Fruit fly (Drosophila melanogaster) whole organism, prepupa: ENCODE measurements around the gene tna.

Experiments
- Blimp-1 ChIP-seq: fragments of 200-800 bp; sonication (Bioruptor generic); optimal IDR thresholded peaks from 3 replicates; lab custom pipeline; 2017; ENCODE audit warnings: missing biosample characterization, missing genetic modification characterization, mild to moderate bottlenecking, moderate library complexity, missing genetic modification reagents
- CG10631 ChIP-seq: fragments of 200-800 bp; sonication (Bioruptor generic); optimal IDR thresholded peaks from 2 replicates; lab custom pipeline; 2016; ENCODE audit warnings: missing biosample characterization, missing genetic modification characterization
- CG11294 ChIP-seq: fragments of 200-800 bp; sonication (Bioruptor generic); IDR thresholded peaks from 2 replicates; pipeline ENCODE4 v1.3.6; 2022; ENCODE audit warnings: missing biosample characterization, missing genetic modification characterization
- CG11762 ChIP-seq: fragments of 200-800 bp; sonication (Bioruptor generic); optimal IDR thresholded peaks from 3 replicates; lab custom pipeline; 2016; ENCODE audit warnings: missing biosample characterization, missing genetic modification characterization; ENCODE audit not compliant: insufficient read depth
- CG15336 ChIP-seq: fragments of 200-800 bp; sonication (Bioruptor generic); IDR thresholded peaks from 2 replicates; pipeline ENCODE4 v1.3.6; 2022; ENCODE audit warnings: missing biosample characterization, missing genetic modification characterization
- CG1621 ChIP-seq: fragments of 200-800 bp; sonication (Bioruptor generic); optimal IDR thresholded peaks from 3 replicates; lab custom pipeline; 2018; ENCODE audit warnings: missing biosample characterization, mild to moderate bottlenecking, missing genetic modification characterization
- CG3032 ChIP-seq: fragments of 200-800 bp; optimal IDR thresholded peaks from 2 replicates; lab custom pipeline; 2019; ENCODE audit warnings: missing biosample characterization, mild to moderate bottlenecking, missing genetic modification characterization, moderate library complexity
- CG31627 ChIP-seq: fragments of 200-800 bp; sonication (Bioruptor generic); optimal IDR thresholded peaks from 3 replicates; lab custom pipeline; 2016; ENCODE audit warnings: missing biosample characterization, missing genetic modification characterization
- CG32006 ChIP-seq: fragments of 200-800 bp; sonication (Bioruptor generic); optimal IDR thresholded peaks from 3 replicates; lab custom pipeline; 2017; ENCODE audit warnings: missing biosample characterization, mild to moderate bottlenecking, missing genetic modification characterization
- CG34406 ChIP-seq: fragments of 200-800 bp; sonication (Bioruptor generic); optimal IDR thresholded peaks from 3 replicates; lab custom pipeline; 2016; ENCODE audit warnings: missing biosample characterization, missing genetic modification characterization
- CG3919 ChIP-seq: fragments of 200-800 bp; sonication (Bioruptor generic); optimal IDR thresholded peaks from 3 replicates; lab custom pipeline; 2016; ENCODE audit warnings: missing biosample characterization, missing genetic modification characterization
- CG6163 ChIP-seq: fragments of 200-800 bp; sonication (Bioruptor generic); IDR thresholded peaks from 3 replicates; pipeline ENCODE4 v1.3.6; 2022; ENCODE audit warnings: missing biosample characterization, missing genetic modification characterization
- CG6276 ChIP-seq: fragments of 200-800 bp; sonication (Bioruptor generic); optimal IDR thresholded peaks from 2 replicates; lab custom pipeline; 2017; ENCODE audit warnings: missing biosample characterization, mild to moderate bottlenecking, missing genetic modification characterization
- CG6792 ChIP-seq: fragments of 200-800 bp; sonication (Bioruptor generic); optimal IDR thresholded peaks from 3 replicates; lab custom pipeline; 2016; ENCODE audit warnings: missing biosample characterization, missing genetic modification characterization
- CG6808 ChIP-seq: fragments of 200-800 bp; sonication (Bioruptor generic); optimal IDR thresholded peaks from 3 replicates; lab custom pipeline; 2017; ENCODE audit warnings: missing biosample characterization, missing genetic modification characterization, mild to moderate bottlenecking, moderate library complexity, missing genetic modification reagents
- CG6854 ChIP-seq: fragments of 200-800 bp; sonication (Bioruptor generic); optimal IDR thresholded peaks from 2 replicates; lab custom pipeline; 2017; ENCODE audit warnings: missing biosample characterization, mild to moderate bottlenecking, missing genetic modification characterization
- CG8119 ChIP-seq: fragments of 200-800 bp; sonication (Bioruptor generic); IDR thresholded peaks from 3 replicates; pipeline ENCODE4 v1.3.6; 2022; ENCODE audit warnings: missing biosample characterization, missing genetic modification characterization
- CG8632 ChIP-seq: fragments of 200-800 bp; sonication (Bioruptor generic); optimal IDR thresholded peaks from 3 replicates; lab custom pipeline; 2016; ENCODE audit warnings: missing biosample characterization, missing genetic modification characterization
- Eip78C ChIP-seq: fragments of 200-800 bp; sonication (Bioruptor generic); peaks from one replicate; lab custom pipeline; 2016; ENCODE audit warnings: missing biosample characterization, missing genetic modification characterization
- Eip93F ChIP-seq: fragments of 200-800 bp; sonication (Bioruptor generic); optimal IDR thresholded peaks from 2 replicates; lab custom pipeline; 2016; ENCODE audit warnings: missing biosample characterization, mild to moderate bottlenecking, missing genetic modification characterization
- Ets21C ChIP-seq: fragments of 200-800 bp; sonication (Bioruptor generic); optimal IDR thresholded peaks from 3 replicates; lab custom pipeline; 2016; ENCODE audit warnings: missing biosample characterization, missing genetic modification characterization
- Hr38 ChIP-seq: sonication (Bioruptor generic); optimal IDR thresholded peaks from 2 replicates; lab custom pipeline; 2016; ENCODE audit warnings: missing biosample characterization, missing genetic modification characterization
- Hr39 ChIP-seq: fragments of 200-800 bp; sonication (Bioruptor generic); optimal IDR thresholded peaks from 2 replicates; lab custom pipeline; 2016; ENCODE audit warnings: missing biosample characterization, missing genetic modification characterization
- Hr4 ChIP-seq: fragments of 200-800 bp; sonication (Bioruptor generic); optimal IDR thresholded peaks from 3 replicates; lab custom pipeline; 2016; ENCODE audit warnings: missing biosample characterization, missing genetic modification characterization
- Lpt ChIP-seq: fragments of 200-800 bp; sonication (Bioruptor generic); optimal IDR thresholded peaks from 3 replicates; lab custom pipeline; 2016; ENCODE audit warnings: missing biosample characterization, missing genetic modification characterization
- Smox ChIP-seq: fragments of 200-800 bp; sonication (Bioruptor generic); optimal IDR thresholded peaks from 3 replicates; lab custom pipeline; 2016; ENCODE audit warnings: missing biosample characterization, missing genetic modification characterization
- Sox102F ChIP-seq: fragments of 200-800 bp; sonication (Bioruptor generic); optimal IDR thresholded peaks from 2 replicates; lab custom pipeline; 2016; ENCODE audit warnings: missing biosample characterization, mild to moderate bottlenecking, missing genetic modification characterization
- Sox14 ChIP-seq: fragments of 200-800 bp; sonication (Bioruptor generic); optimal IDR thresholded peaks from 3 replicates; lab custom pipeline; 2016; ENCODE audit warnings: missing biosample characterization, missing genetic modification characterization
- Sox15 ChIP-seq: fragments of 200-800 bp; sonication (Bioruptor generic); optimal IDR thresholded peaks from 3 replicates; lab custom pipeline; 2016; ENCODE audit warnings: missing biosample characterization, missing genetic modification characterization
- dac ChIP-seq: fragments of 200-800 bp; sonication (Bioruptor generic); optimal IDR thresholded peaks from 2 replicates; lab custom pipeline; 2017; ENCODE audit warnings: missing biosample characterization, mild to moderate bottlenecking, missing genetic modification characterization
- dsx ChIP-seq: fragments of 200-800 bp; optimal IDR thresholded peaks from 3 replicates; lab custom pipeline; 2019; ENCODE audit warnings: missing biosample characterization, mild to moderate bottlenecking, missing genetic modification characterization, moderate library complexity; ENCODE audit not compliant: poor library complexity, severe bottlenecking
- eg ChIP-seq: fragments of 200-800 bp; sonication (Bioruptor generic); IDR thresholded peaks from 3 replicates; pipeline ENCODE4 v1.3.6; 2022; ENCODE audit warnings: missing biosample characterization, missing genetic modification characterization
- esn ChIP-seq: fragments of 200-800 bp; sonication (Bioruptor generic); optimal IDR thresholded peaks from 2 replicates; lab custom pipeline; 2016; ENCODE audit warnings: missing biosample characterization, mild to moderate bottlenecking, missing genetic modification characterization, moderate library complexity
- fd59A ChIP-seq: fragments of 200-800 bp; sonication (Bioruptor generic); optimal IDR thresholded peaks from 2 replicates; lab custom pipeline; 2017; ENCODE audit warnings: missing biosample characterization, mild to moderate bottlenecking, missing genetic modification characterization, missing genetic modification reagents
- fd85E ChIP-seq: fragments of 200-800 bp; sonication (Bioruptor generic); optimal IDR thresholded peaks from 3 replicates; lab custom pipeline; 2016; ENCODE audit warnings: missing biosample characterization, missing genetic modification characterization
- fkh ChIP-seq: fragments of 200-800 bp; sonication (Bioruptor generic); optimal IDR thresholded peaks from 3 replicates; lab custom pipeline; 2017; ENCODE audit warnings: missing biosample characterization, mild to moderate bottlenecking, missing genetic modification characterization, moderate library complexity
- net ChIP-seq: fragments of 200-800 bp; sonication (Bioruptor generic); optimal IDR thresholded peaks from 3 replicates; lab custom pipeline; 2016; ENCODE audit warnings: missing biosample characterization, missing genetic modification characterization
- pdm3 ChIP-seq: fragments of 200-800 bp; sonication (Bioruptor generic); optimal IDR thresholded peaks from 3 replicates; lab custom pipeline; 2016; ENCODE audit warnings: missing biosample characterization, missing genetic modification characterization
- salr ChIP-seq, 2 experiments: fragments of 200-800 bp; sonication (Bioruptor generic); optimal IDR thresholded peaks; 3 replicates each; lab custom pipeline; 2016 to 2018; ENCODE audit warnings: missing biosample characterization in 2 of 2, missing genetic modification characterization in 2 of 2, mild to moderate bottlenecking in 1 of 2
- spab ChIP-seq: fragments of 200-800 bp; sonication (Bioruptor generic); optimal IDR thresholded peaks from 2 replicates; lab custom pipeline; 2017; ENCODE audit warnings: missing biosample characterization, mild to moderate bottlenecking, missing genetic modification characterization, missing genetic modification reagents
- ss ChIP-seq, 2 experiments: fragments of 200-800 bp; sonication (Bioruptor generic); optimal IDR thresholded peaks; 2 replicates in 1 of 2; 3 replicates in 1 of 2; lab custom pipeline; 2017 to 2018; ENCODE audit warnings: mild to moderate bottlenecking in 2 of 2, missing biosample characterization in 2 of 2, missing genetic modification characterization in 2 of 2, moderate library complexity in 1 of 2
- svp ChIP-seq: fragments of 200-800 bp; sonication (Bioruptor generic); peaks from one replicate; lab custom pipeline; 2016; ENCODE audit warnings: missing biosample characterization, missing genetic modification characterization
- topi ChIP-seq: fragments of 200-800 bp; sonication (Bioruptor generic); optimal IDR thresholded peaks from 3 replicates; lab custom pipeline; 2016; ENCODE audit warnings: missing biosample characterization, missing genetic modification characterization

The tna gene

DNA sequence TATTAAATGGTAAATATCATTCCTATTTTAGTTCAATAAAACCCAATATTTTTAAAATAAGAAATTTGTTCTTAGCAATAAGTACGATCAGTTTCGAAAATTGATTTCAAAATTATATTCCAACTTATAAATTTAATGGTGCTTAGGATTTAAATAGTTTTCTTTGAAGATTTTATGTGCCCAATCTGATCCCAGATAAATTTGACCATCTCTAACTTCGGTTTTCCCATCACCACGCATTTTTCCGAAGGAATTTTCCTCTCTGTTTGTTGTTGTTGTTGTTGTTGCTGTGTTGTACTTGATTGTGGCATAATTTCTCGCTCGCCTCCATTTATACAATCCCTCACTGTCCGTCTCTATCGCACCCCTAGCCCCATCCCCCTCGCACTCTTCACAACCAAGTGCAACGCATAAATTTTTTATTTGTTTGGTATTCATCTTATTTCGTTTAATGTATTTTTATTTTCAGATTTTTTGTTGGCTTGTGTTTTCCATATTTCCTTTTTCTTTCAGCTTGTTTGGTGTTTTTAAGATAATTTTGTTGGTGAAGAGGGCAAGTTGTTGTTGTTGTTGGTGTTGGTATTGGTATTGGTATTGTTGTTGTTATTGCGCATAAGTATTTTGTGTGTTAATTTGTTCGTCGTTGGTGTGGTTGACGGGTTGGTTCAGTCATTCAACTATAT, 14.4 kb downstream of the tna start (continued):
- TF ChIP-seq fd59A (GFP tag; lab: Kevin White, UChicago) (no peak), net (GFP tag; lab: Kevin White, UChicago) (no peak), pdm3 (GFP tag; lab: Kevin White, UChicago) (peak; percentile 14), dsx (GFP tag; lab: Kevin White, UChicago) (peak; percentile 0), Eip78C (GFP tag; lab: Kevin White, UChicago) (peak; percentile 58)

DNA sequence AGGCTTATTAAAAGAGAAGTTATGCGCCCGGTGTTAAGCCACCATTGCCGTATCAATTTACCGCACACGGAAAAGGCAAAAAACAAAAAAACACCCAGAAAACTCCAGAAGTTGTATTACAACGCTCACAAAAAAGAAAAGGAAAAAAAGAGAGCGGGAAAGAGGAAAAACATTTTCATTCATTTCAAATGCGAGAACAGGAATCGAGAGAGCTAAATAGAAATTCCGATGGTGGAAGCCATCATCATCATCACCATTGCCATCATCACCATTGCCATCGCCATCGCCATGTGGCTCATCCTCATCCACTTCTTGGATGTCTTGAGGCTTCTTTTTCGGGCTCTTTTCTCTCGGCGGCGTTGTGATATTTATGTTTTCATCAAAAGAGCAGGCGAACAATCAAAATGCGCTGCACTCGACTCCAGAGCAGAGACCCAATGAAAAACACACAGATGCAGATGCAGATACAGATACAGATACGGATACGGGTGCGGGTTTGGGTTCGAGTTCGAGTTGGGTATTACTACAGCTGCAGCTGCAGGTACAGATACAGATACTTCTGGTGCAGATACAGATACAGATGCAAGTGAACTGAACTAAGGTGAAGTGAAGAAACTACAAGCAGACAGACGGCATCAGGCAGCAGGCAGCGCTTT, 15.9 kb downstream of the tna start:
- TF ChIP-seq CG6808 (no peak), Sox14 (GFP tag; lab: Kevin White, UChicago) (no peak), CG11762 (GFP tag; lab: Kevin White, UChicago) (no peak), dac (GFP tag; lab: Kevin White, UChicago) (no peak), CG6854 (peak; percentile 83), CG6276 (no peak), ss (GFP tag; optimal IDR thresholded peaks at IDR 0.05; lab: Kevin White, UChicago) (no peak), CG8119 (GFP tag; lab: Robert Waterston, UW) (0 out of 3 replicates have a peak, but pooled peaks have one; percentile 11), Lpt (GFP tag; lab: Kevin White, UChicago) (no peak), Sox102F (GFP tag; lab: Kevin White, UChicago) (no peak), esn (GFP tag; lab: Kevin White, UChicago) (no peak), CG3919 (GFP tag; lab: Kevin White, UChicago) (no peak), CG6792 (GFP tag; lab: Kevin White, UChicago) (no peak), Hr4 (GFP tag; lab: Kevin White, UChicago) (no peak), dsx (GFP tag; lab: Kevin White, UChicago) (no peak), Ets21C (GFP tag; lab: Kevin White, UChicago) (no peak), Eip93F (no peak), svp (GFP tag; lab: Kevin White, UChicago) (no peak), pdm3 (GFP tag; lab: Kevin White, UChicago) (no peak), spab (GFP tag; lab: Kevin White, UChicago) (no peak), CG1621 (tag; lab: Kevin White, UChicago) (peak; percentile 42), net (GFP tag; lab: Kevin White, UChicago) (no peak), CG32006 (no peak), CG8632 (no peak), Sox15 (GFP tag; lab: Kevin White, UChicago) (no peak)

DNA sequence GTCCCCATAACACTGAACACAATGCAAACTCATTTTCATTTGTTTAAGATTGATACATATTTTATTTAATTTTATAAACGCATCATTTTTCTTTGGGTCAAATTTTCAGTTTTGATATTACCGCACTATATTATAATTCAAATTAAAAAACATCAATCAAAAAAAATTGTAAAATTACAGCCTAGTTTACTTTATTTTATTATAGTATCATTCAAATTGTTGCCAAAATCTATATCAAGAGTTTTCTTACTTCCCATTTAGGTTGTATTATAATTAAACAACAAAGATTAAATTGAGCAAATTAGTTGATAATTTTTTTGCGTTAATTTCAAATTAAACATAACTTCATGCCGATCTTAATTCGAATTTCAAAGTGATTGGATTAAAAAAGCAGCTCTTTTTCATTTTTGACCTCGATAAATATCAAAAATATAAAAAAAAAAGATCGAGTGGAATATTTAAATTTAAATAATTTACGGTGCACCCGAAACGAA, 16.6 kb downstream of the tna start:
- no peak for TF ChIP-seq Sox102F (GFP tag; lab: Kevin White, UChicago)
- TF ChIP-seq Eip93F = no peak
- peak; percentile 67 for TF ChIP-seq spab (GFP tag; lab: Kevin White, UChicago)
- peak; percentile 72 for TF ChIP-seq Hr4 (GFP tag; lab: Kevin White, UChicago)
- TF ChIP-seq Hr38 (GFP tag; lab: Kevin White, UChicago) = no peak
- peak; percentile 46 for TF ChIP-seq fd59A (GFP tag; lab: Kevin White, UChicago)
- peak; percentile 83 for TF ChIP-seq Smox (GFP tag; lab: Kevin White, UChicago)
- no peak; the same call in 1 of the 3 replicates for TF ChIP-seq CG6163 (GFP tag; lab: Robert Waterston, UW)
- peak; percentile 45 for TF ChIP-seq Blimp-1 (GFP tag; lab: Kevin White, UChicago)
- no peak for TF ChIP-seq fkh (GFP tag; lab: Kevin White, UChicago)
- peak; percentile 88 for TF ChIP-seq CG34406 (GFP tag; lab: Kevin White, UChicago)
- TF ChIP-seq esn (GFP tag; lab: Kevin White, UChicago) = peak; percentile 90
- no peak; the same call in 1 of the 2 replicates for TF ChIP-seq CG15336 (GFP tag; lab: Robert Waterston, UW)
- TF ChIP-seq CG1621 (tag; lab: Kevin White, UChicago) = no peak
- TF ChIP-seq Hr39 (GFP tag; lab: Kevin White, UChicago) = peak; percentile 66
- TF ChIP-seq svp (GFP tag; lab: Kevin White, UChicago) = peak; percentile 88
- TF ChIP-seq dac (GFP tag; lab: Kevin White, UChicago) = no peak
- TF ChIP-seq CG3032 (tag; lab: Kevin White, UChicago) = peak; percentile 81
- no peak for TF ChIP-seq eg (GFP tag; lab: Robert Waterston, UW)
- TF ChIP-seq CG11294 (GFP tag; lab: Robert Waterston, UW) = no peak
- peak; percentile 80 for TF ChIP-seq CG10631
- peak; percentile 42 for TF ChIP-seq CG6276
- peak; percentile 86 for TF ChIP-seq topi (GFP tag; lab: Kevin White, UChicago)
- TF ChIP-seq salr (GFP tag; optimal IDR thresholded peaks at IDR 0.05; lab: Kevin White, UChicago) = peak in 1 of 2 experiments; percentile 90
- TF ChIP-seq fd85E (GFP tag; lab: Kevin White, UChicago) = no peak
- peak; percentile 27 for TF ChIP-seq CG6808
- TF ChIP-seq CG31627 (GFP tag; lab: Kevin White, UChicago) = peak; percentile 70
- TF ChIP-seq CG8119 (GFP tag; lab: Robert Waterston, UW) = 0 out of 3 replicates have a peak, but pooled peaks have one; percentile 12
- peak in 1 of 2 experiments; percentile 59 for TF ChIP-seq ss (GFP tag; optimal IDR thresholded peaks at IDR 0.05; lab: Kevin White, UChicago)
